Worm (Caenorhabditis elegans): ENCODE data around the gene gtsf-1.

- TF ChIP-seq flt-1 (GFP tag; IDR thresholded peaks at IDR 0.05) (no peak), ztf-23 (GFP tag; IDR thresholded peaks at IDR 0.05) (no peak), ztf-29 (GFP tag; IDR thresholded peaks at IDR 0.05) (no peak), ref-1 (GFP tag; conservative IDR thresholded peaks at IDR 0.05) (no peak), tab-1 (GFP tag; IDR thresholded peaks at IDR 0.05) (no peak), T22C8.4 (GFP tag; IDR thresholded peaks at IDR 0.05) (no peak)
These were observed 22.9 kb downstream of the gtsf-1 start for ce11 chrIV:16888580-16888979.
